Worm (Caenorhabditis elegans): Measurements from ENCODE around the gene cnc-4.

ce11 chrV:1447079-1447478 lies at the start of gene cnc-4:
- TF ChIP-seq dao-5 (tag; optimal IDR thresholded peaks at IDR 0.05) (no peak), him-1 (tag; optimal IDR thresholded peaks at IDR 0.05) (no peak), W03F9.2 (tag; optimal IDR thresholded peaks at IDR 0.05) (no peak)

Measured in whole organism, L4/young adult.